Worm (Caenorhabditis elegans) whole organism, late embryonic: Measurements from ENCODE around the gene acl-2.

Experiments used
- ama-1 ChIP-seq: fragments of 150-350 bp; optimal IDR thresholded peaks from 2 replicates; lab custom pipeline; 2014
- ceh-31 ChIP-seq: sonication (generic microtip); optimal IDR thresholded peaks from 2 replicates; lab custom pipeline; 2016; ENCODE audit warnings: missing genetic modification characterization, missing compliant biosample characterization
- hlh-15 ChIP-seq: sonication (generic microtip); optimal IDR thresholded peaks from 2 replicates; lab custom pipeline; 2016; ENCODE audit warnings: missing genetic modification characterization, missing compliant biosample characterization
- nhr-11 ChIP-seq: fragments of 150-350 bp; optimal IDR thresholded peaks from 2 replicates; lab custom pipeline; 2014; ENCODE audit warnings: missing biosample characterization, missing genetic modification characterization

DNA sequence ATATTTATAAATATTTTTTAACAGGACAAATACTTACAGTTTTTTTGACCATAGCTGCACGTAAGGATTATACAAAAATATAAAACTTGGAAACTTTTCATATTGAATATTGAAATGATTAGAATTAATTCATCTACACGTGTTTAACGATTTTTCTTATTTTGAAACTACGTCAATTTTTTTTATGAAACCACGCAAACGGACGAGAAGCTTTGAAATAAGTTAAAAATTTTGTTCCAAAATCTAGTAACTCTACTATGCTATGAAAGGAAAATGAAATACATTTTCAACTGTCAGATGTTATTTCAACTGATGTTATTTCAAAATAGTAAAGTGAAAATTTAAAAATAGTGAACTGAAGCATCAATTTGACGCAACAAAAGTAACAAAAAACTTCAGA, 42.9 kb upstream of the acl-2 start, which contains the start of gene F57A8.6:
- TF ChIP-seq ama-1 (no peak), ceh-31 (tag; lab: Kevin White, UChicago) (no peak), hlh-15 (tag; lab: Kevin White, UChicago) (no peak), nhr-11 (tag; lab: Kevin White, UChicago) (no peak)
